Worm (Caenorhabditis elegans) whole organism, mixed stage, embryonic: Measurements from ENCODE around the gene him-4.

ENCODE experiments used
- M03D4.4 ChIP-seq: sonication (generic microtip); optimal IDR thresholded peaks from 2 replicates; lab custom pipeline; 2017; ENCODE audit warnings: mild to moderate bottlenecking, missing genetic modification characterization, missing compliant biosample characterization
- elt-1 ChIP-seq: sonication (generic microtip); optimal IDR thresholded peaks from 2 replicates; lab custom pipeline; 2017; ENCODE audit warnings: missing genetic modification characterization, mild to moderate bottlenecking, missing compliant biosample characterization, antibody characterized with exemption, moderate library complexity, borderline replicate concordance; ENCODE audit not compliant: insufficient read depth
- elt-3 ChIP-seq: fragments of 150-350 bp; optimal IDR thresholded peaks from 2 replicates; lab custom pipeline; 2014; ENCODE audit warnings: missing biosample characterization, missing genetic modification characterization
- lin-13 ChIP-seq: fragments of 150-350 bp; optimal IDR thresholded peaks from 2 replicates; lab custom pipeline; 2014; ENCODE audit warnings: missing biosample characterization, missing genetic modification characterization
- mep-1 ChIP-seq: fragments of 150-350 bp; optimal IDR thresholded peaks from 2 replicates; lab custom pipeline; 2017; ENCODE audit warnings: missing biosample characterization, missing genetic modification reagents, missing genetic modification characterization, inconsistent platforms
- nhr-12 ChIP-seq: fragments of 150-350 bp; optimal IDR thresholded peaks from 2 replicates; lab custom pipeline; 2014; ENCODE audit warnings: missing biosample characterization, missing genetic modification characterization
- nhr-28 ChIP-seq: fragments of 150-350 bp; optimal IDR thresholded peaks from 2 replicates; lab custom pipeline; 2014; ENCODE audit warnings: missing biosample characterization, missing genetic modification characterization
- nhr-76 ChIP-seq: sonication (generic microtip); optimal IDR thresholded peaks from 2 replicates; lab custom pipeline; 2017; ENCODE audit warnings: missing biosample characterization, missing genetic modification characterization
- pha-4 ChIP-seq: fragments of 150-350 bp; optimal IDR thresholded peaks from 2 replicates; lab custom pipeline; 2018; ENCODE audit warnings: missing biosample characterization, missing genetic modification reagents, missing genetic modification characterization
- snpc-4 ChIP-seq: fragments of 150-350 bp; optimal IDR thresholded peaks from 2 replicates; lab custom pipeline; 2014; ENCODE audit warnings: missing biosample characterization, missing genetic modification characterization
- unc-39 ChIP-seq: fragments of 150-350 bp; optimal IDR thresholded peaks from 2 replicates; lab custom pipeline; 2014; ENCODE audit warnings: missing biosample characterization, missing genetic modification characterization
- ztf-11 ChIP-seq: fragments of 150-350 bp; optimal IDR thresholded peaks from 2 replicates; lab custom pipeline; 2014; ENCODE audit warnings: missing biosample characterization, missing genetic modification characterization

ce11 chrX:9674799-9675198 is 42.6 kb upstream of the him-4 start, which contains the start of gene C43C3.4:
- TF ChIP-seq snpc-4 (tag; lab: Kevin White, UChicago) (no peak), nhr-76 (no peak), mep-1 (no peak), elt-1 (tag; lab: Kevin White, UChicago) (no peak), ztf-11 (tag; lab: Kevin White, UChicago) (no peak), pha-4 (tag; lab: Kevin White, UChicago) (no peak), lin-13 (tag; lab: Kevin White, UChicago) (no peak), unc-39 (tag; lab: Kevin White, UChicago) (no peak), elt-3 (tag; lab: Kevin White, UChicago) (no peak), nhr-12 (tag; lab: Kevin White, UChicago) (no peak), nhr-28 (tag; lab: Kevin White, UChicago) (no peak), M03D4.4 (tag; lab: Kevin White, UChicago) (no peak)
